Worm (Caenorhabditis elegans) whole organism, L4/young adult: ENCODE measurements around the gene nono-1.

Source experiments
- W03F9.2 ChIP-seq: fragments of 150-350 bp; optimal IDR thresholded peaks from 2 replicates; lab custom pipeline; 2014; ENCODE audit warnings: missing biosample characterization, missing genetic modification characterization
- dao-5 ChIP-seq: sonication (generic microtip); optimal IDR thresholded peaks from 2 replicates; lab custom pipeline; 2016; ENCODE audit warnings: missing genotype, missing genetic modification characterization, moderate library complexity, missing compliant biosample characterization
- him-1 ChIP-seq: sonication (generic microtip); optimal IDR thresholded peaks from 2 replicates; lab custom pipeline; 2016; ENCODE audit warnings: missing genotype, missing genetic modification reagents, missing genetic modification characterization, missing compliant biosample characterization

Gene nono-1

DNA sequence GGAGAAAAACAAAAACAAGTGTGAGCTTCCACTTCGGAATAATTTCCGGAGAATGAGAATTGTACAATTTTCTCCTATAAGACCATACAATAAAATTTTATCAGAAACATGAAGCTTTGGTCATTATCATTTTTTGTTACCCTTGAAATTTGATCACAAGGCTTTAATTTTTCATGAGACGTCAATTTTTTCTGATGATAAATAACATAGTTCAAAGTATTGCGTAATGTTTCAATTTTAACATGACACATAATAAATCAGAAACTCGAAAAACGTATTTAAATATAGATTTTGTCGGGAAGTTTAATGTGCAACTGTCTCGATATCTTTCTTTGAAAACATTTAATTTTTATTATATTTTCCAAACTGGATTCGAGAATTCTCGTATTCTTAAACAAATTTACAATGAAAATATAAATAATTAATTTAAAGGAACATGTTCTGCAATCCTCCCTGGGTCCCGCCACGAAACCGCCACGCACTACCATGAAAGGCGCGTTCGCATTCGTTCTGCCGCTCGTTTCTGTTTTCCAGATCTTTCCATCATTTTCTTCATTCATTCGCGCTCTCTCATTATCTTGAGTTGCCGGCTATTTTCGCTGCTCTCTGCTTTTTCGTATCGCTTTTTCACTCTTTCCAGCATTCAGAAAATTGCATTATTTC is 19.1 kb downstream of the nono-1 start:
- peak; percentile 11 for TF ChIP-seq W03F9.2
- TF ChIP-seq dao-5 (tag; lab: Kevin White, UChicago) = no peak
- TF ChIP-seq him-1 (tag; lab: Kevin White, UChicago) = no peak

DNA sequence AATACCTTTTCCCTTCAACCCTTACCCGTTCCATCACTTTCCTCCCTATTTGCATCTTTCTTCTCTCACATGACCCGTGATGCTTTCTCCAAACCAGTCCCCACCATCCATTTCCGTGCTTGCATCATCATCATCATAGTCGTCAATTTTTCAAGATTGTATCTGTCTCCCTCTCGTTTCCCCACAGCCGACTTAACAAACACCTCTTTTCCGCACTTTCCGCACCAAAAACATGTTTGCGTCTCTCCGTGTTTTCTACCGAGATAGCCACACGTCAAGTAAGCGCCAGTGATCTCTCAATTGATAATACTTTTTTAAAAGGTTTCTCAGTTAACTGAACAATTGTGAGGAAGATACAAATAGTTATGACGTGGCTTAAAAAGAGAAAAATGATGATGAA is 20.0 kb downstream of the nono-1 start:
- TF ChIP-seq him-1 (tag; lab: Kevin White, UChicago) = no peak
- peak; percentile 62 for TF ChIP-seq W03F9.2
- no peak for TF ChIP-seq dao-5 (tag; lab: Kevin White, UChicago)

ce11 chrIII:5936992-5937391 is 21.1 kb downstream of the nono-1 start, which contains the start of gene EGAP1.1:
Gene EGAP1.1, minus strand, starts transcription at chrIII:5937220.
- TF ChIP-seq W03F9.2 (no peak), him-1 (tag; lab: Kevin White, UChicago) (no peak), dao-5 (tag; lab: Kevin White, UChicago) (no peak)

DNA sequence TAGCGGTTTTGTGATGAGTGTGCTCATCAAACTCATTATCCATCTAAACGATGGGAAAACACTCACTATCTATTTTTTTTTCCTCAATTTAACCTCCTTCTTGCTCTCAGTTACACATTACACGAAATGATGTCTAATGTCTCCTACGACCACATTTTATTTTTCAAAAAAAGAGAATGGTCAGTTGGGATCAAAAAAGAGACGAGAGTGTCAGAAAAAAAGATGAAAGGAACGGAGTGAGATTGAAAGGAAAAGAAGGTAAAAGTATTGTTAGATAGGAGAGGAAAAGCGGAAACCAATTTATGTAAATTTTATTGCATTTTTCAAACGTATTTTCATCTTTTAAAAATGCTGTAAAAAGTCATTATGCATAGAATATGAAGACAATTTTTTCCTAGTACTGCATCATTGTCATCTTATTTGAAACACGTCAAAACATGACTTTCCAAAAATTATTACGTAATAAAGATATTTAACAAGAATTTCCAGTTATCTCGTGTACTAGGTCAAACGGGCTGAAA is 23.8 kb downstream of the nono-1 start:
- TF ChIP-seq him-1 (tag; lab: Kevin White, UChicago) (no peak), dao-5 (tag; lab: Kevin White, UChicago) (no peak), W03F9.2 (no peak)

- TF ChIP-seq W03F9.2 (no peak), him-1 (tag; lab: Kevin White, UChicago) (no peak), dao-5 (tag; lab: Kevin White, UChicago) (no peak)
Observed at ce11 chrIII:5932853-5933252, 25.2 kb downstream of the nono-1 start, which contains the start of gene zmp-1. Gene zmp-1, minus strand, starts transcription at chrIII:5932953.

DNA sequence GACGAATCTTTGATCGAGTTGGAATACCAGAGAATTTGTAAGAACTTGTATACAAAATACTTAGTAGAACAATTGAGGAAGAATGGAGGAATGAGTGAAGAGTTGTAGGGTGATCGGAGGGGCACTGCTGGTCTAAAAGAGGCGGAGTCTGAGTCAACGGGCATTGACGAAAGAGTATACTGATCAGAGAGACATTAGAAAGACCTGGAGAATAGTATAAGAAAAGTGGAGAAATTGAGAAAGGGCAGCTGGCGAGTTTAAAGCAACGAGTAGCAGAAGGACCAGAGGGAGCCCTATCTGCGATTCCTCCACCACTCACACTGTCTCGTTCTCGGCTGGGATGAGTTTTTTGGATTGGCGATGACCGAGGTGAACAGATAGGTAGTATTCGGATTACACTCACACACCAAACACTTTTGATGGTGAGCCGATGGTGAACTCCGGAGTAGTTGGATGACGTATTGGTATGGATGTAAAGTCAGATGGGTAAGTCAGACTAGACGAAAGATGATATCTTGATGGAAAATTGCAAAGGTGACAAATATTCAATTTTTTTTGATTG is 26.5 kb downstream of the nono-1 start, which contains the start of gene EGAP1.5:
Gene EGAP1.5 (plus strand): TSS at position 289 of the 562 bp plus-strand sequence.
- TF ChIP-seq him-1 (tag; lab: Kevin White, UChicago) = no peak
- no peak for TF ChIP-seq dao-5 (tag; lab: Kevin White, UChicago)
- no peak for TF ChIP-seq W03F9.2

- no peak for TF ChIP-seq W03F9.2
- TF ChIP-seq dao-5 (tag; lab: Kevin White, UChicago) = no peak
- no peak for TF ChIP-seq him-1 (tag; lab: Kevin White, UChicago)
Observed at ce11 chrIII:5930659-5931058, 27.4 kb downstream of the nono-1 start.

- TF ChIP-seq him-1 (tag; lab: Kevin White, UChicago) (no peak), W03F9.2 (peak; percentile 8)
Observed at ce11 chrIII:5925724-5926123, 32.3 kb downstream of the nono-1 start, which contains the start of the genes dnc-2 and bcl-7. Gene dnc-2, minus strand, starts transcription at chrIII:5925756. Gene bcl-7, plus strand, starts transcription at chrIII:5926086.

DNA sequence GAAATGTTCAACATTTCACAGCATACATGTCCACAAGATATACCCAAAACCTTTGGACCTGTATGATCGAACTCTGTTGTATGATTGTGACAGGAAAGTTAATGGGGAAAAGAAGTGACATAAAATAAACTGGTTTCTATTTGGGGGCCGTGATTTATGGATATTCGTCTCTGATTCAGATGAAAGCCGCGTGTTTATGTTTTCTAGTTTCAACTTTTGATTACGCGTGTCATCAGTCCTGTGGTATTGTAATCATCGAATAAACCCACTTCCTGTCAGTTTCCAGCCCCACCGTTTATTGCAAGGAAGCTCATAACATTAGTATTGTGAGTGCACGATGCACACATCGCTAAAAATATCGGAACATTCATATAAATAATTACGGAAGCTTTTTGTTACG is 35.8 kb downstream of the nono-1 start:
- no peak for TF ChIP-seq W03F9.2
- no peak for TF ChIP-seq dao-5 (tag; lab: Kevin White, UChicago)
- TF ChIP-seq him-1 (tag; lab: Kevin White, UChicago) = no peak

DNA sequence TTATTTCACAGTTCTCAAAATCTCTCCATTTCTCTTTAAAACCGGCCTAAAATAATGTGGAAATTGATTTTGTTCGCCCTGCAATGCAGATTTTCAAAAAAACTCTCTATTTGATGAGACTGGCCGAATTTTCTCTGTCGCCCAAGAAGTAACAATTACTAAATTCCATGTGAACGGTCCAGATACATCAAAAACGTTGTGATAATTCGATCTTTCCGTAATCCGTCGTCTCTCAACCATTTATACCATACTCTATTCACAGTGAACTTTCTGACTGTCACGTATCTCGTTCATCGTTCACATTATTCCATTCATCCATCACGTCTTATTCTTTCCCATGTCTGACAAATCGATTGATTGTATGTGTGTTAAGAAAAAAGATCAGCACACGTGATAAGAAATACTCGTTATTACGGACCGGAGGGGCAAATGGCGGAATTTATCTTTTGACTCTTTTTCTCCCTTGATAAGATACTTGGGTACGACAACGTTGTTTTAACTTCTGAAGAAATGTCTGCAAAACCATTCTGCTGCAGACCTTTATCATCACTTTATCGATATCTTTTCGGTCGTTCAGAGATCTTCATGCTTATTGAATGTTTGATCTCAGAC is 36.9 kb downstream of the nono-1 start:
- no peak for TF ChIP-seq W03F9.2
- no peak for TF ChIP-seq dao-5 (tag; lab: Kevin White, UChicago)
- TF ChIP-seq him-1 (tag; lab: Kevin White, UChicago) = no peak

DNA sequence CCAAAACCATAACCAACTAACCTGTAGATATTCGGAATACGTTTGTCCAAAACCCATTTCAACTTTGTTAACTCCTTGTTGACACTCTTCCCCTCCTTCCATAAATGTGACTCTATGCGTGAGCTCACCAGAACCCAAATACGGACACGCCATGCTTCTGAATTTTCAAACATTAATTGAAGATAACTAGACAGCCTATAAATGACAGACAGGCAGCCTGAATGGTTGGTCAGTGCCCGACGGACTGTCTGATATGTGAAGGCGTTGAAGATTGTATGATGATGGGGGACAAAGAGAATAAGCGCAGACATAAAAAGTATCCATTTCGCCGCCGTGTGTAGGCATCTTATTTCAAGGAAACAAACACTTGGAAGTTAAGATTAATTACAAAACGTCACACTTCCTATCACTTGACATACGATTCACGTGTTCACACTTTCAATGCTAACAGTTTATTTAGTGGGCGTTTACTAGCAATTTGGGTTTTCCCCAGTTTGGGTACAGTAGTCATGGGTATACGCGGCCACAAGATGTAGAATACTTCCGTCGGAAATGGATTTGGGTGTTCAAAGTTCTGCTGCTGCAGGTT is 38.2 kb downstream of the nono-1 start, which contains the start of the genes tdo-2 and C28H8.2:
Gene tdo-2 (minus strand): TSS at position 157 of the 589 bp plus-strand sequence.
Gene C28H8.2 (plus strand): TSS at position 524 of the 589 bp plus-strand sequence.
- no peak for TF ChIP-seq him-1 (tag; lab: Kevin White, UChicago)
- no peak for TF ChIP-seq dao-5 (tag; lab: Kevin White, UChicago)

ce11 chrIII:5917365-5917958 is 40.6 kb downstream of the nono-1 start:
- TF ChIP-seq dao-5 (tag; lab: Kevin White, UChicago) (no peak), W03F9.2 (peak; percentile 9), him-1 (tag; lab: Kevin White, UChicago) (no peak)

DNA sequence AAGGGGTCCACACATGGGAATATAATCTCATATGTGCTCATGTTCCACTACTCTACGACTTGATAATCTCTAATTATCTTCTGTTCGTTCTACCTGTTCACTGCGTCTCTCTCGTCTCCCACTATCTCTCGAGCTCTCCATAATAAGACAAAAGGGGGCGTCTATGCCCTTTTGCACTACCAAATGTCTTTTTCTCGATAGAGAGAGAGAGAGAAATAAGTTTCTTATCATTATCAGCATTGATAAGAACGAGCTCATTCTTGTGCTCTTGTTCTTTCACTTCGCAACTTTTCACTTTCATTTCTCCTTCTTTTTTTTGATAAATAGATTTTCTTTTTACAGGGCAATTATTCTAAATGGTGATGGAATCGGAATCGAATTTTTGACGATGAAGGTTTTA is 42.1 kb downstream of the nono-1 start:
- TF ChIP-seq him-1 (tag; lab: Kevin White, UChicago) (no peak), W03F9.2 (no peak), dao-5 (tag; lab: Kevin White, UChicago) (no peak)
